Worm (Caenorhabditis elegans) whole organism, L1 larva: Measurements from ENCODE around the gene gtf-2E2.
"Not testable (repeated sequence)": the region's sequence is repeated elsewhere in the genome, so short reads cannot be mapped to it uniquely, and the experiment has no call there.

Source experiments
- C16A3.4 ChIP-seq: fragments of 150-350 bp; optimal IDR thresholded peaks from 2 replicates; lab custom pipeline; 2014; ENCODE audit warnings: missing biosample characterization, missing genetic modification characterization
- F16B12.6 ChIP-seq: fragments of 150-350 bp; optimal IDR thresholded peaks from 2 replicates; lab custom pipeline; 2014; ENCODE audit warnings: missing biosample characterization, missing genetic modification characterization
- alr-1 ChIP-seq: fragments of 200-800 bp; sonication (Bioruptor generic); optimal IDR thresholded peaks from 2 replicates; lab custom pipeline; 2018; ENCODE audit warnings: borderline replicate concordance, mild to moderate bottlenecking, missing genetic modification characterization, missing compliant biosample characterization
- aly-2 ChIP-seq: fragments of 150-350 bp; optimal IDR thresholded peaks from 2 replicates; lab custom pipeline; 2014; ENCODE audit warnings: missing biosample characterization, missing genetic modification characterization
- ceh-88 ChIP-seq: fragments of 200-800 bp; sonication (Bioruptor generic); IDR thresholded peaks from 2 replicates; pipeline ENCODE4 v1.3.6; 2022; ENCODE audit warnings: missing genetic modification characterization, missing compliant biosample characterization
- ces-1 ChIP-seq: fragments of 150-350 bp; optimal IDR thresholded peaks from 2 replicates; lab custom pipeline; 2014; ENCODE audit warnings: missing biosample characterization, missing genetic modification reagents, missing genetic modification characterization
- dpl-1 ChIP-seq, 3 experiments: fragments of 150-350 bp in 2 of 3; sonication (generic microtip) in 1 of 3; optimal IDR thresholded peaks; 2 replicates each; lab custom pipeline; 2014 to 2017; ENCODE audit warnings: missing biosample characterization in 3 of 3, missing genetic modification characterization in 3 of 3, missing genetic modification reagents in 3 of 3
- dsc-1 ChIP-seq: sonication (generic microtip); optimal IDR thresholded peaks from 2 replicates; lab custom pipeline; 2016; ENCODE audit warnings: mild to moderate bottlenecking, missing genetic modification characterization, missing compliant biosample characterization
- efl-1 ChIP-seq, 4 experiments: fragments of 150-350 bp; optimal IDR thresholded peaks in 3 of 4; peaks in 1 of 4; 1 replicate in 1 of 4; 2 replicates in 3 of 4; lab custom pipeline; 2014; ENCODE audit warnings: missing biosample characterization in 2 of 4, missing genetic modification characterization in 2 of 4, missing genetic modification reagents in 2 of 4
- efl-3 ChIP-seq: fragments of 200-800 bp; sonication (Bioruptor generic); optimal IDR thresholded peaks from 2 replicates; lab custom pipeline; 2018; ENCODE audit warnings: mild to moderate bottlenecking, missing genetic modification characterization, missing compliant biosample characterization
- egl-13 ChIP-seq: sonication (generic microtip); optimal IDR thresholded peaks from 2 replicates; lab custom pipeline; 2016; ENCODE audit warnings: missing genotype, missing genetic modification reagents, missing genetic modification characterization, missing compliant biosample characterization
- elt-2 ChIP-seq: sonication (generic microtip); optimal IDR thresholded peaks from 2 replicates; lab custom pipeline; 2016; ENCODE audit warnings: missing genetic modification characterization, mild to moderate bottlenecking, inconsistent platforms, missing compliant biosample characterization, missing genetic modification reagents
- elt-3 ChIP-seq, 6 experiments: fragments of 150-350 bp in 1 of 6; sonication (generic microtip); optimal IDR thresholded peaks; 2 replicates each; lab custom pipeline; 2017 to 2018; ENCODE audit warnings: missing biosample characterization in 6 of 6, missing genetic modification characterization in 6 of 6, inconsistent platforms in 1 of 6
- grh-1 ChIP-seq: fragments of 200-800 bp; sonication (Bioruptor generic); IDR thresholded peaks from 2 replicates; pipeline ENCODE4 v1.3.6; 2022; ENCODE audit warnings: missing genetic modification reagents, missing genetic modification characterization, missing compliant biosample characterization
- hlh-17 ChIP-seq: fragments of 200-800 bp; sonication (Bioruptor generic); optimal IDR thresholded peaks from 2 replicates; lab custom pipeline; 2018; ENCODE audit warnings: missing genetic modification characterization, mild to moderate bottlenecking, missing compliant biosample characterization, moderate library complexity, borderline replicate concordance
- irx-1 ChIP-seq: sonication (generic microtip); optimal IDR thresholded peaks from 2 replicates; lab custom pipeline; 2016; ENCODE audit warnings: missing genetic modification characterization, missing compliant biosample characterization
- lin-13 ChIP-seq: fragments of 150-350 bp; optimal IDR thresholded peaks from 2 replicates; lab custom pipeline; 2014; ENCODE audit warnings: missing biosample characterization, missing genetic modification reagents, missing genetic modification characterization
- lin-14 ChIP-seq: fragments of 200-800 bp; sonication (Bioruptor generic); optimal IDR thresholded peaks from 2 replicates; lab custom pipeline; 2018; ENCODE audit warnings: mild to moderate bottlenecking, missing genetic modification characterization, moderate library complexity, missing compliant biosample characterization
- lin-35 ChIP-seq, 2 experiments: fragments of 150-350 bp; optimal IDR thresholded peaks; 2 replicates each; lab custom pipeline; 2014; ENCODE audit warnings: missing biosample characterization in 2 of 2, missing genetic modification characterization in 2 of 2, missing genetic modification reagents in 2 of 2
- lin-39 ChIP-seq: fragments of 150-350 bp; optimal IDR thresholded peaks from 2 replicates; lab custom pipeline; 2014; ENCODE audit warnings: missing biosample characterization, missing genetic modification reagents, missing genetic modification characterization
- lir-3 ChIP-seq: sonication (generic microtip); optimal IDR thresholded peaks from 2 replicates; lab custom pipeline; 2016; ENCODE audit warnings: mild to moderate bottlenecking, missing genetic modification characterization, moderate library complexity, missing compliant biosample characterization; ENCODE audit not compliant: poor library complexity
- mep-1 ChIP-seq: fragments of 150-350 bp; optimal IDR thresholded peaks from 2 replicates; lab custom pipeline; 2014; ENCODE audit warnings: missing biosample characterization, missing genetic modification characterization
- nhr-20 ChIP-seq: sonication (generic microtip); optimal IDR thresholded peaks from 2 replicates; lab custom pipeline; 2016; ENCODE audit warnings: mild to moderate bottlenecking, missing genetic modification characterization, missing compliant biosample characterization
- nhr-47 ChIP-seq: sonication (generic microtip); optimal IDR thresholded peaks from 2 replicates; lab custom pipeline; 2016; ENCODE audit warnings: mild to moderate bottlenecking, missing genetic modification characterization, moderate library complexity, missing compliant biosample characterization
- nhr-71 ChIP-seq: sonication (generic microtip); optimal IDR thresholded peaks from 2 replicates; lab custom pipeline; 2016; ENCODE audit warnings: mild to moderate bottlenecking, missing genetic modification characterization, moderate library complexity, missing compliant biosample characterization
- nhr-77 ChIP-seq: fragments of 150-350 bp; optimal IDR thresholded peaks from 2 replicates; lab custom pipeline; 2014; ENCODE audit warnings: missing biosample characterization, missing genetic modification characterization
- nhr-85 ChIP-seq: sonication (generic microtip); peaks from one replicate; lab custom pipeline; 2016; ENCODE audit warnings: missing genetic modification characterization, inconsistent platforms, missing compliant biosample characterization
- pag-3 ChIP-seq: sonication (generic microtip); optimal IDR thresholded peaks from 2 replicates; lab custom pipeline; 2017; ENCODE audit warnings: missing genetic modification characterization, mild to moderate bottlenecking, missing compliant biosample characterization, antibody characterized with exemption, borderline replicate concordance; ENCODE audit not compliant: insufficient read depth
- pax-3 ChIP-seq: fragments of 200-800 bp; sonication (Bioruptor generic); optimal IDR thresholded peaks from 2 replicates; lab custom pipeline; 2018; ENCODE audit warnings: mild to moderate bottlenecking, missing genetic modification characterization, moderate library complexity, missing compliant biosample characterization
- pqm-1 ChIP-seq: sonication (generic microtip); optimal IDR thresholded peaks from 3 replicates; lab custom pipeline; 2017; ENCODE audit warnings: missing biosample characterization, missing genetic modification characterization
- skn-1 ChIP-seq: fragments of 150-350 bp; optimal IDR thresholded peaks from 2 replicates; lab custom pipeline; 2014; ENCODE audit warnings: missing biosample characterization, missing genetic modification characterization
- snpc-4 ChIP-seq: fragments of 150-350 bp; optimal IDR thresholded peaks from 2 replicates; lab custom pipeline; 2014; ENCODE audit warnings: missing biosample characterization, missing genetic modification characterization
- snu-23 ChIP-seq: sonication (generic microtip); optimal IDR thresholded peaks from 2 replicates; lab custom pipeline; 2016; ENCODE audit warnings: missing genetic modification characterization, missing compliant biosample characterization
- sox-4 ChIP-seq: sonication (generic microtip); optimal IDR thresholded peaks from 2 replicates; lab custom pipeline; 2016; ENCODE audit warnings: missing genetic modification characterization, missing compliant biosample characterization
- swsn-7 ChIP-seq: sonication (generic microtip); optimal IDR thresholded peaks from 2 replicates; lab custom pipeline; 2016; ENCODE audit warnings: missing genetic modification characterization, missing compliant biosample characterization
- tlp-1 ChIP-seq: fragments of 150-350 bp; optimal IDR thresholded peaks from 2 replicates; lab custom pipeline; 2014; ENCODE audit warnings: missing biosample characterization, missing genetic modification characterization
- unc-130 ChIP-seq: fragments of 150-350 bp; optimal IDR thresholded peaks from 2 replicates; lab custom pipeline; 2017; ENCODE audit warnings: missing biosample characterization, missing genetic modification characterization, inconsistent platforms
- unc-30 ChIP-seq: sonication (generic microtip); optimal IDR thresholded peaks from 2 replicates; lab custom pipeline; 2017; ENCODE audit warnings: missing biosample characterization, missing genetic modification characterization
- unc-62 ChIP-seq: fragments of 150-350 bp; optimal IDR thresholded peaks from 2 replicates; lab custom pipeline; 2014; ENCODE audit warnings: missing biosample characterization, missing genetic modification reagents, missing genetic modification characterization
- unc-98 ChIP-seq: fragments of 200-800 bp; sonication (Bioruptor generic); IDR thresholded peaks from 2 replicates; pipeline ENCODE4 v1.3.6; 2022; ENCODE audit warnings: missing genetic modification characterization, missing compliant biosample characterization
- vab-15 ChIP-seq: sonication (generic microtip); optimal IDR thresholded peaks from 2 replicates; lab custom pipeline; 2017; ENCODE audit warnings: missing genotype, mild to moderate bottlenecking, missing genetic modification characterization, missing compliant biosample characterization
- xbp-1 ChIP-seq: sonication (generic microtip); optimal IDR thresholded peaks from 2 replicates; lab custom pipeline; 2016; ENCODE audit warnings: missing genetic modification characterization, missing compliant biosample characterization
- ztf-11 ChIP-seq, 2 experiments: sonication (generic microtip); optimal IDR thresholded peaks; 2 replicates each; lab custom pipeline; 2016 to 2017; ENCODE audit warnings: missing genetic modification characterization in 2 of 2, missing biosample characterization in 1 of 2, missing compliant biosample characterization in 1 of 2
- ztf-4 ChIP-seq: fragments of 150-350 bp; optimal IDR thresholded peaks from 2 replicates; lab custom pipeline; 2014; ENCODE audit warnings: missing biosample characterization, missing genetic modification characterization

The gtf-2E2 gene

DNA sequence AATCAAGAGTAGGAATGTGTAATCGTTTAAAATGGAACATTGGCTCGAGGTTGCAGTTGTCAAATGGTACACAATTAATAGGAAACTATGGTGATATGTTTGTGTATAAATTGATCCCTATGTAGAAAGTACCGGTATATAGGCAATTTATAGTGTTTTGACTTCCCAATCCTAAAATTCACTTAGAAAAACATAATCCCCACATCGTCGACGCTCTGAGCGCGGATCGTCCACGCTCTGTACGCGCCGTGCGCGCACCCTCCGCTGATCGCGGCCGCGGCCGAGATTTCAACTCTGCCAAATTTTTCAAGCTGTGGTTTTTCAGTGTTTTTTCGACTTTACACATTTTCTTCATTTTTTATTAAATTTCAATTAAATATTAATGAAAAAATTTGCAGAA is 14.0 kb upstream of the gtf-2E2 start, which contains the start of gene F54D5.17:
TSS of gene F54D5.17 (plus strand) at position 301 of the 400 bp plus-strand sequence.
- TF ChIP-seq unc-30, result no peak
- TF ChIP-seq lin-39 (tag; lab: Kevin White, UChicago), result no peak
- no peak for TF ChIP-seq lir-3 (tag; lab: Kevin White, UChicago)
- no peak for TF ChIP-seq ceh-88
- TF ChIP-seq pqm-1 (tag; lab: Kevin White, UChicago), result no peak
- TF ChIP-seq pag-3, result no peak

DNA sequence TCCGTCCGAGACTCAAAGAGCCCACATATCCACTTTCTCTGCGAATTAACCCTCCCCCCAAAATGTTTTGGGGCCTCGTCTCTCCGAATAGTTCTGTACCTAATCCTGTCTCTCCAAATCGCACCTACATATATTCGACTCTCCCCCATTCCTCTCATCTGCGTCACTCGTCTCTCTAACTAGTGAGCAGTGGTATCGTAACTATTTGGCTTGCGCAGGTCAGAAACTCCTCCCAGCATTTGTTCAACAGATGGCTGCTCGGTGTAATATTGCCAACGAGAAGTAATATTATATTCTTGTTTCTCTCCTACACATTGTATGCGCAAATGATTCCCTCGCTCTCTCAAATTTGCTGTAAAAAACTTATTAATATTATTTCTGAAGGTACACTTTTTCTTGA is 13.3 kb upstream of the gtf-2E2 start, which contains the start of gene F54D5.24:
TSS of gene F54D5.24 (plus strand) at position 316 of the 400 bp plus-strand sequence.
- TF ChIP-seq unc-98 (GFP tag; lab: Robert Waterston, UW) (no peak), hlh-17 (no peak), grh-1 (GFP tag; lab: Robert Waterston, UW) (no peak), F16B12.6 (tag; lab: Kevin White, UChicago) (no peak), mep-1 (tag; lab: Kevin White, UChicago) (no peak), ces-1 (GFP tag; lab: Kevin White, UChicago) (no peak), aly-2 (no peak), vab-15 (tag; lab: Kevin White, UChicago) (no peak), alr-1 (tag; lab: Kevin White, UChicago) (no peak), skn-1 (no peak), egl-13 (tag; lab: Kevin White, UChicago) (no peak), elt-3 (tag; optimal IDR thresholded peaks at IDR 0.05; lab: Kevin White, UChicago) (no peak), efl-1 (optimal IDR thresholded peaks at IDR 0.05; lab: Kevin White, UChicago) (no peak), efl-1 (GFP tag; optimal IDR thresholded peaks at IDR 0.05 in 1 of 2; lab: Kevin White, UChicago) (no peak), unc-130 (tag; lab: Kevin White, UChicago) (no peak), pqm-1 (tag; lab: Kevin White, UChicago) (no peak), ztf-11 (tag; optimal IDR thresholded peaks at IDR 0.05; lab: Kevin White, UChicago) (no peak), sox-4 (tag; lab: Kevin White, UChicago) (no peak), efl-3 (no peak)

DNA sequence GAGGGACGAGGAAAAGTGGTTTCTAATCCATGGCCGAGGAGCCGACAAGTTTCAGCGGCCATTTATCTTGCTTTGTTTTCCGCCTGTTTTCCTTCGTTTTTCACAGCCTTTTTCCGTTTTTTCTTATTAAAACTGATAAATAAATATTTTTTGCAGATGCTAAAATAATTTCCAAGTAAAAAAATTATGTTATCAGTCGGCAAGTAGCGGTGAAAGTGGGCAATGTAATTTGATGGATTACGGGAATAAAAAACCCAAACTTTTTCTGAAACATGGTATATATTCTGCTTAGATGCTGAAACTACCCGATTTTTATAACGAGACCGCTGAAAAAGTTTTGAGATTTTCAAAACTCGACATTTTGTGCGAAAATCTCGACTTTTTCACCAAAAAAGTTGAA is 9.7 kb upstream of the gtf-2E2 start, which contains the start of gene dhgd-1:
TSS of gene dhgd-1 (minus strand) at position 101 of the 400 bp plus-strand sequence.
- not testable (repeated sequence) for TF ChIP-seq pax-3 (tag; lab: Kevin White, UChicago); C16A3.4 (tag; lab: Kevin White, UChicago); nhr-77

DNA sequence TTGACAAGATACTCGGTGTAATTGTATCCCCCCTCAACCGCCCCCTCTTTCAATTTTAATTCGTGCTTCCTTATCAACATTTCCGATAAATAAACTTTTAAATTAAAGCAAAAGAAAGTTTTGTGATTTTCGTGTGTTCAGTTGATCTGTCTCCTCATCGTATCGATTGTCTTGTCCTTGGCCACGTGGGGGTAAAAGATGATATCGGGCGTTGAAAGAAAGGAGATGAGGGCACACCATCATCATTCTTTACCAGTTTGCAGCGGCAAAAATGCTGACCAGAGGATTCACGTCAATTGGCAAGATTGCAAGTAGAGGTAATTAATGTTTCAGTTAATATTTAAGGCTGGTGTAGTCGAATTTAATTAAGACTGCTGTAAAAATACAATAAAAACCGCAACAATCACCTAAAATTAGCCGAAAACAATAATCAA is 5.0 kb upstream of the gtf-2E2 start, which contains the start of gene F54D5.7:
TSS of gene F54D5.7 (plus strand) at position 264 of the 434 bp plus-strand sequence.
- peak; percentile 11 for TF ChIP-seq unc-130 (tag; lab: Kevin White, UChicago)
- TF ChIP-seq elt-2 (tag; lab: Kevin White, UChicago), result peak; percentile 52
- peak; percentile 37 for TF ChIP-seq dsc-1 (tag; lab: Kevin White, UChicago)
- peak; percentile 8 to 14 for TF ChIP-seq efl-1 (optimal IDR thresholded peaks at IDR 0.05; lab: Kevin White, UChicago)
- peak in 1 of 2 experiments; percentile 89 for TF ChIP-seq efl-1 (GFP tag; optimal IDR thresholded peaks at IDR 0.05 in 1 of 2; lab: Kevin White, UChicago)
- TF ChIP-seq unc-62 (GFP tag; lab: Kevin White, UChicago), result no peak
- TF ChIP-seq nhr-85 (tag; lab: Kevin White, UChicago), result peak; percentile 91
- TF ChIP-seq nhr-47 (tag; lab: Kevin White, UChicago), result peak; percentile 57
- TF ChIP-seq unc-98 (GFP tag; lab: Robert Waterston, UW), result no peak
- TF ChIP-seq efl-3, result no peak
- peak; percentile 22 for TF ChIP-seq lin-13 (GFP tag; lab: Kevin White, UChicago)
- peak; percentile 61 for TF ChIP-seq lin-14 (GFP tag; lab: Kevin White, UChicago)
- TF ChIP-seq irx-1 (tag; lab: Kevin White, UChicago), result peak; percentile 30
- peak; percentile 77 for TF ChIP-seq snu-23 (GFP tag; lab: Kevin White, UChicago)
- TF ChIP-seq swsn-7 (tag; lab: Kevin White, UChicago), result peak; percentile 67
- TF ChIP-seq ztf-11 (tag; optimal IDR thresholded peaks at IDR 0.05; lab: Kevin White, UChicago), result peak in 1 of 2 experiments; percentile 37
- TF ChIP-seq tlp-1, result no peak
- TF ChIP-seq skn-1, result peak; percentile 90
- TF ChIP-seq snpc-4 (tag; lab: Kevin White, UChicago), result peak; percentile 19
- TF ChIP-seq ztf-4 (tag; lab: Kevin White, UChicago), result peak; percentile 56
- peak; percentile 26 to 39 (median 38) for TF ChIP-seq dpl-1 (GFP tag; optimal IDR thresholded peaks at IDR 0.05; lab: Kevin White, UChicago)
- TF ChIP-seq xbp-1 (tag; lab: Kevin White, UChicago), result peak; percentile 49
- peak; percentile 32 for TF ChIP-seq pag-3
- peak; percentile 82 for TF ChIP-seq nhr-71 (tag; lab: Kevin White, UChicago)
- peak; percentile 23 for TF ChIP-seq C16A3.4 (tag; lab: Kevin White, UChicago)
- TF ChIP-seq nhr-20 (tag; lab: Kevin White, UChicago), result peak; percentile 61
- peak; percentile 36; the same call in 1 of the 2 replicates for TF ChIP-seq grh-1 (GFP tag; lab: Robert Waterston, UW)
- TF ChIP-seq lin-35 (GFP tag; optimal IDR thresholded peaks at IDR 0.05; lab: Kevin White, UChicago), result peak in 1 of 2 experiments; percentile 59
